Fruit fly (Drosophila melanogaster): ENCODE results near the gene Arf1.
A peak's percentile ranks its signal among the peaks of the same experiment; 100 is the strongest.

The Arf1 gene

DNA sequence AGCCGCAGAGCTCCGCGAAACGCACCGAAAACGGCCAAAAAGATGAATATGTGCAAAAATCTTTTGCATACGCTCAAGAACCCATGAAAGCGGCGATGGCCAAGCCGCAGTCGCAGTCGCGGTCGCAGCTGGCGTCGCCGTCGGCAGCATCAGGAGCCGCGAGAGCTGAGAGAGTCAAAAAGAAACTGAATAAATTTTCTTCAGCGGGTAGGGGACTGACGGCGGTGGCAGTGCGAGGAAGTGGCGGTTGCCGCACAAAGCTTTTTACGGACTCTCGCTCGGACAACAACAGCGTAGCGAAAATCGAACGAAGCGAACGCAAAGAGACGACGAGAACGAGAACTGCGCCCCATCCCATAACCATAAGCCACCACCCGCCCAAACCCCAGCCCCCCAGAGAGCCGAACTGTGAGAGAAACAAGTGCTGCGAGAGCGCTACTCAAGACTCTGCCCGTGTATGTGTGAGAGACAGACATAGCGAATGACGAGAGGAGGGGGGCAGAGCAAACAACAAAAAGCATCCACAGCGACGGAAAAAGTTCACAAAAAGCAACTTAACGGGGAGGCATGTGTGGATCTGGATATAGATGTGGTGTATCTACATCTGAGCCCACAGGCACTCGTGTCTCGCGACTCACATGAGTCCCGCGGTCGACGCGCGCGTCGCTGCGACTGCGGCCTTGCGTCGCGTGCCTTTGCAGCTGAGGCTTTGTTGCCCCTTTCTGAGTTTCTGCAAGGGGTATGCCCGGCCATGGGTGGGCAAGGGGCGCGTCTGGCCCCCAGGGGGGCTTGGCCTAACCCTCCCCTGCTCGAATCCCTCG is 36.7 kb downstream of the Arf1 start, which contains the start of gene jim:
Gene jim, minus strand, starts transcription at position 51 of the 821 bp plus-strand sequence.
- TF ChIP-seq seq (GFP tag; IDR thresholded peaks at IDR 0.05) (peak; percentile 44; the same call in 1 of the 2 replicates), Max (GFP tag; optimal IDR thresholded peaks at IDR 0.05) (no peak), Six4 (GFP tag; optimal IDR thresholded peaks at IDR 0.05) (no peak), Trl (optimal IDR thresholded peaks at IDR 0.05) (peak; percentile 93 to 97), Trl (GFP tag; optimal IDR thresholded peaks at IDR 0.05) (no peak), zfh1 (GFP tag; IDR thresholded peaks at IDR 0.05) (no peak), caup (GFP tag; optimal IDR thresholded peaks at IDR 0.05; ENCODE audit: severe bottlenecking) (peak; percentile 44), Sry-β (GFP tag; optimal IDR thresholded peaks at IDR 0.05) (no peak), Vsx1 (GFP tag; optimal IDR thresholded peaks at IDR 0.05) (no peak), CG32532 (GFP tag; IDR thresholded peaks at IDR 0.05) (peak; percentile 54; the same call in 1 of the 2 replicates), zen2 (GFP tag; IDR thresholded peaks at IDR 0.05; ENCODE audit: partially characterized antibody) (no peak), Hr39 (optimal IDR thresholded peaks at IDR 0.05) (no peak), D (optimal IDR thresholded peaks at IDR 0.05) (no peak), D (GFP tag; optimal IDR thresholded peaks at IDR 0.05) (no peak), NC2β (GFP tag; optimal IDR thresholded peaks at IDR 0.05) (no peak), cg (GFP tag; optimal IDR thresholded peaks at IDR 0.05) (peak; percentile 88), Kr (GFP tag; optimal IDR thresholded peaks at IDR 0.05) (no peak), Lim3 (GFP tag; IDR thresholded peaks at IDR 0.05) (no peak), pros (GFP tag; optimal IDR thresholded peaks at IDR 0.05) (peak; percentile 58), btn (GFP tag; optimal IDR thresholded peaks at IDR 0.05) (no peak), CG11504 (tag; optimal IDR thresholded peaks at IDR 0.05) (no peak), CG6689 (GFP tag; IDR thresholded peaks at IDR 0.05) (no peak), Atf-2 (GFP tag; optimal IDR thresholded peaks at IDR 0.05) (no peak), Dek (tag; optimal IDR thresholded peaks at IDR 0.05) (no peak), kni (GFP tag; optimal IDR thresholded peaks at IDR 0.05) (no peak), BtbVII (GFP tag; optimal IDR thresholded peaks at IDR 0.05) (peak; percentile 25), bcd (GFP tag; optimal IDR thresholded peaks at IDR 0.05) (peak; percentile 11), CG12155 (GFP tag; optimal IDR thresholded peaks at IDR 0.05) (peak; percentile 91), fd64A (GFP tag; optimal IDR thresholded peaks at IDR 0.05) (no peak), CG10431 (GFP tag; optimal IDR thresholded peaks at IDR 0.05) (no peak), Sry-δ (GFP tag; optimal IDR thresholded peaks at IDR 0.05) (no peak), Hand (GFP tag; optimal IDR thresholded peaks at IDR 0.05) (peak; percentile 65), p53 (GFP tag; optimal IDR thresholded peaks at IDR 0.05) (no peak), PHDP (tag; optimal IDR thresholded peaks at IDR 0.05) (peak; percentile 28), Hr51 (GFP tag; optimal IDR thresholded peaks at IDR 0.05) (peak in 1 of 2 experiments; percentile 72), Scr (GFP tag; IDR thresholded peaks at IDR 0.05; ENCODE audit: partially characterized antibody) (no peak), cwo (GFP tag; optimal IDR thresholded peaks at IDR 0.05) (peak; percentile 82), CG10321 (GFP tag; IDR thresholded peaks at IDR 0.05) (no peak), Nf-YB (GFP tag; optimal IDR thresholded peaks at IDR 0.05) (no peak), CHES-1-like (GFP tag; optimal IDR thresholded peaks at IDR 0.05) (no peak), CG12769 (tag; optimal IDR thresholded peaks at IDR 0.05) (peak; percentile 93), CG6254 (GFP tag; optimal IDR thresholded peaks at IDR 0.05) (peak; percentile 19), inv (GFP tag; IDR thresholded peaks at IDR 0.05; ENCODE audit: partially characterized antibody) (no peak), CG3163 (GFP tag; optimal IDR thresholded peaks at IDR 0.05) (peak; percentile 27), Jarid2 (GFP tag; optimal IDR thresholded peaks at IDR 0.05) (peak; percentile 25), z (GFP tag; IDR thresholded peaks at IDR 0.05) (0 out of 3 replicates have a peak, but pooled peaks have one; percentile 12), CG4820 (GFP tag; optimal IDR thresholded peaks at IDR 0.05) (no peak), tll (GFP tag; optimal IDR thresholded peaks at IDR 0.05) (no peak)

Measured in whole organism, embryonic.